Worm (Caenorhabditis elegans) whole organism, L4 larva: ENCODE results near the gene Y79H2A.2.

Experiments
- ceh-82 ChIP-seq: sonication (generic microtip); optimal IDR thresholded peaks from 2 replicates; lab custom pipeline; 2017; ENCODE audit warnings: missing biosample characterization, missing genetic modification characterization
- ces-1 ChIP-seq: fragments of 150-350 bp; sonication (generic microtip); optimal IDR thresholded peaks from 4 replicates; lab custom pipeline; 2014; ENCODE audit warnings: missing biosample characterization, missing genetic modification reagents, missing genetic modification characterization
- dmd-8 ChIP-seq: fragments of 200-800 bp; sonication (Bioruptor generic); IDR thresholded peaks from 2 replicates; pipeline ENCODE4 v1.3.6; 2022; ENCODE audit warnings: missing genetic modification characterization, missing compliant biosample characterization
- egl-27 ChIP-seq: sonication (generic microtip); optimal IDR thresholded peaks from 3 replicates; lab custom pipeline; 2017; ENCODE audit warnings: missing biosample characterization, missing genetic modification reagents, missing genetic modification characterization
- hlh-11 ChIP-seq: fragments of 200-800 bp; sonication (Bioruptor generic); optimal IDR thresholded peaks from 2 replicates; lab custom pipeline; 2018; ENCODE audit warnings: mild to moderate bottlenecking, missing genetic modification characterization, missing compliant biosample characterization
- lsy-2 ChIP-seq, 2 experiments: fragments of 150-350 bp in 1 of 2; sonication (generic microtip) in 1 of 2; optimal IDR thresholded peaks; 2 replicates each; lab custom pipeline; 2014 to 2017; ENCODE audit warnings: missing biosample characterization in 2 of 2, missing genetic modification characterization in 2 of 2
- mdl-1 ChIP-seq, 2 experiments: fragments of 150-350 bp in 1 of 2; sonication (generic microtip) in 1 of 2; optimal IDR thresholded peaks; 2 replicates each; lab custom pipeline; 2014 to 2017; ENCODE audit warnings: missing biosample characterization in 2 of 2, missing genetic modification characterization in 2 of 2
- mxl-2 ChIP-seq: fragments of 200-800 bp; sonication (Bioruptor generic); conservative IDR thresholded peaks from 2 replicates; pipeline ENCODE4 v1.3.6; 2022; ENCODE audit warnings: missing genetic modification reagents, missing genetic modification characterization, missing compliant biosample characterization
- nhr-11 ChIP-seq: fragments of 150-350 bp; optimal IDR thresholded peaks from 2 replicates; lab custom pipeline; 2014; ENCODE audit warnings: missing biosample characterization, missing genetic modification characterization
- nhr-28 ChIP-seq: fragments of 150-350 bp; optimal IDR thresholded peaks from 2 replicates; lab custom pipeline; 2014; ENCODE audit warnings: missing biosample characterization, missing genetic modification characterization
- snpc-4 ChIP-seq: fragments of 150-350 bp; optimal IDR thresholded peaks from 2 replicates; lab custom pipeline; 2014; ENCODE audit warnings: missing biosample characterization, missing genetic modification characterization
- unc-62 ChIP-seq, 3 experiments: fragments of 150-350 bp in 1 of 3; sonication (generic microtip); optimal IDR thresholded peaks in 2 of 3; peaks in 1 of 3; 1 replicate in 1 of 3; 2 replicates in 2 of 3; lab custom pipeline; 2014 to 2017; ENCODE audit warnings: missing biosample characterization in 3 of 3, missing genetic modification characterization in 3 of 3, missing genetic modification reagents in 3 of 3, missing genotype in 1 of 3
- zip-11 ChIP-seq: fragments of 200-800 bp; sonication (Bioruptor generic); IDR thresholded peaks from 2 replicates; pipeline ENCODE4 v1.3.6; 2022; ENCODE audit warnings: missing genetic modification characterization, missing compliant biosample characterization

ce11 chrIII:12015611-12016010 is 15.0 kb downstream of the Y79H2A.2 start:
- TF ChIP-seq unc-62 (GFP tag; optimal IDR thresholded peaks at IDR 0.05 in 1 of 2; lab: Kevin White, UChicago) (peak in 1 of 2 experiments; percentile 94), unc-62 (tag; optimal IDR thresholded peaks at IDR 0.05; lab: Kevin White, UChicago) (no peak), hlh-11 (tag; lab: Kevin White, UChicago) (peak; percentile 14), snpc-4 (tag; lab: Kevin White, UChicago) (no peak), nhr-28 (no peak), ces-1 (GFP tag; lab: Kevin White, UChicago) (no peak), zip-11 (no peak), nhr-11 (tag; lab: Kevin White, UChicago) (no peak), ceh-82 (tag; lab: Kevin White, UChicago) (no peak), lsy-2 (tag; optimal IDR thresholded peaks at IDR 0.05; lab: Kevin White, UChicago) (no peak), egl-27 (tag; lab: Kevin White, UChicago) (no peak), mxl-2 (no peak), mdl-1 (tag; optimal IDR thresholded peaks at IDR 0.05; lab: Kevin White, UChicago) (no peak), dmd-8 (GFP tag; lab: Robert Waterston, UW) (no peak)
